Worm (Caenorhabditis elegans): ENCODE measurements around the gene arrd-28.
A peak's percentile ranks its signal among the peaks of the same experiment; 100 is the strongest.

arrd-28 gene

ce11 chrX:10188493-10188895 lies 4.7 kb downstream of the arrd-28 start:
- TF ChIP-seq ceh-36 (tag; optimal IDR thresholded peaks at IDR 0.05) (no peak), ceh-13 (GFP tag; optimal IDR thresholded peaks at IDR 0.05) (no peak), ets-7 (tag; optimal IDR thresholded peaks at IDR 0.05) (peak; percentile 42), tbx-11 (GFP tag; IDR thresholded peaks at IDR 0.05) (no peak), flt-1 (GFP tag; IDR thresholded peaks at IDR 0.05) (0 out of 2 replicates have a peak, but pooled peaks have one; percentile 14), hnd-1 (tag; optimal IDR thresholded peaks at IDR 0.05) (no peak), hmg-4 (GFP tag; optimal IDR thresholded peaks at IDR 0.05) (peak; percentile 97), scrt-1 (GFP tag; IDR thresholded peaks at IDR 0.05) (no peak), tbx-37 (GFP tag; conservative IDR thresholded peaks at IDR 0.05) (no peak), F13C5.2 (tag; optimal IDR thresholded peaks at IDR 0.05) (peak; percentile 47), aly-1 (tag; optimal IDR thresholded peaks at IDR 0.05) (peak; percentile 75), pes-1 (GFP tag; IDR thresholded peaks at IDR 0.05) (no peak), ama-1 (optimal IDR thresholded peaks at IDR 0.05) (no peak), B0310.2 (tag; optimal IDR thresholded peaks at IDR 0.05) (peak; percentile 82), sea-1 (GFP tag; conservative IDR thresholded peaks at IDR 0.05) (peak; percentile 55; the same call in 1 of the 2 replicates), hmbx-1 (tag; optimal IDR thresholded peaks at IDR 0.05) (no peak), tra-4 (tag; optimal IDR thresholded peaks at IDR 0.05) (no peak)

- no peak for TF ChIP-seq scrt-1 (GFP tag; IDR thresholded peaks at IDR 0.05)
- no peak for TF ChIP-seq F13C5.2 (tag; optimal IDR thresholded peaks at IDR 0.05)
- TF ChIP-seq flt-1 (GFP tag; IDR thresholded peaks at IDR 0.05): no peak
- TF ChIP-seq tra-4 (tag; optimal IDR thresholded peaks at IDR 0.05): no peak
- no peak for TF ChIP-seq pes-1 (GFP tag; IDR thresholded peaks at IDR 0.05)
- TF ChIP-seq ceh-13 (GFP tag; optimal IDR thresholded peaks at IDR 0.05): no peak
- TF ChIP-seq tbx-37 (GFP tag; conservative IDR thresholded peaks at IDR 0.05): no peak
- no peak for TF ChIP-seq hmg-4 (GFP tag; optimal IDR thresholded peaks at IDR 0.05)
- TF ChIP-seq ets-7 (tag; optimal IDR thresholded peaks at IDR 0.05): no peak
- TF ChIP-seq ceh-36 (tag; optimal IDR thresholded peaks at IDR 0.05): no peak
- no peak for TF ChIP-seq aly-1 (tag; optimal IDR thresholded peaks at IDR 0.05)
- TF ChIP-seq hmbx-1 (tag; optimal IDR thresholded peaks at IDR 0.05): no peak
- TF ChIP-seq hnd-1 (tag; optimal IDR thresholded peaks at IDR 0.05): no peak
- TF ChIP-seq sea-1 (GFP tag; conservative IDR thresholded peaks at IDR 0.05): no peak
- no peak for TF ChIP-seq ama-1 (optimal IDR thresholded peaks at IDR 0.05)
- no peak for TF ChIP-seq B0310.2 (tag; optimal IDR thresholded peaks at IDR 0.05)
- no peak for TF ChIP-seq tbx-11 (GFP tag; IDR thresholded peaks at IDR 0.05)
Measured at ce11 chrX:10189244-10189643, 5.4 kb downstream of the arrd-28 start.

ce11 chrX:10189805-10190204 lies 6.0 kb downstream of the arrd-28 start:
- no peak for TF ChIP-seq sea-1 (GFP tag; conservative IDR thresholded peaks at IDR 0.05)
- TF ChIP-seq aly-1 (tag; optimal IDR thresholded peaks at IDR 0.05): no peak
- TF ChIP-seq hmbx-1 (tag; optimal IDR thresholded peaks at IDR 0.05): no peak
- TF ChIP-seq tra-4 (tag; optimal IDR thresholded peaks at IDR 0.05): no peak
- no peak for TF ChIP-seq tbx-37 (GFP tag; conservative IDR thresholded peaks at IDR 0.05)
- no peak for TF ChIP-seq pes-1 (GFP tag; IDR thresholded peaks at IDR 0.05)
- TF ChIP-seq ama-1 (optimal IDR thresholded peaks at IDR 0.05): no peak
- TF ChIP-seq B0310.2 (tag; optimal IDR thresholded peaks at IDR 0.05): no peak
- TF ChIP-seq ets-7 (tag; optimal IDR thresholded peaks at IDR 0.05): no peak

ce11 chrX:10194327-10195096 lies 10.7 kb downstream of the arrd-28 start, which contains the start of gene myrf-2:
TSS of gene myrf-2 (minus strand) at chrX:10194377.
- TF ChIP-seq tra-4 (tag; optimal IDR thresholded peaks at IDR 0.05) (no peak), ets-7 (tag; optimal IDR thresholded peaks at IDR 0.05) (no peak), tbx-37 (GFP tag; conservative IDR thresholded peaks at IDR 0.05) (no peak), scrt-1 (GFP tag; IDR thresholded peaks at IDR 0.05) (no peak), flt-1 (GFP tag; IDR thresholded peaks at IDR 0.05) (no peak), B0310.2 (tag; optimal IDR thresholded peaks at IDR 0.05) (no peak), ceh-36 (tag; optimal IDR thresholded peaks at IDR 0.05) (no peak)

ce11 chrX:10197204-10197756 lies 13.5 kb downstream of the arrd-28 start, which contains the start of gene nucb-1:
TSS of gene nucb-1 (plus strand) at chrX:10197706.
- TF ChIP-seq hmbx-1 (tag; optimal IDR thresholded peaks at IDR 0.05): no peak
- peak; percentile 5 for TF ChIP-seq hmg-4 (GFP tag; optimal IDR thresholded peaks at IDR 0.05)

- TF ChIP-seq tra-4 (tag; optimal IDR thresholded peaks at IDR 0.05): no peak
- no peak for TF ChIP-seq F13C5.2 (tag; optimal IDR thresholded peaks at IDR 0.05)
- no peak for TF ChIP-seq aly-1 (tag; optimal IDR thresholded peaks at IDR 0.05)
- TF ChIP-seq ceh-36 (tag; optimal IDR thresholded peaks at IDR 0.05): no peak
Measured at ce11 chrX:10199202-10199601, 15.4 kb downstream of the arrd-28 start.

- TF ChIP-seq sea-1 (GFP tag; conservative IDR thresholded peaks at IDR 0.05): no peak
- no peak for TF ChIP-seq tbx-11 (GFP tag; IDR thresholded peaks at IDR 0.05)
- TF ChIP-seq tra-4 (tag; optimal IDR thresholded peaks at IDR 0.05): no peak
- TF ChIP-seq pes-1 (GFP tag; IDR thresholded peaks at IDR 0.05): peak; percentile 51; the same call in 1 of the 2 replicates
- TF ChIP-seq tbx-37 (GFP tag; conservative IDR thresholded peaks at IDR 0.05): no peak
- peak; percentile 11 for TF ChIP-seq ceh-13 (GFP tag; optimal IDR thresholded peaks at IDR 0.05)
- no peak for TF ChIP-seq ets-7 (tag; optimal IDR thresholded peaks at IDR 0.05)
Measured at ce11 chrX:10203501-10203900, 19.7 kb downstream of the arrd-28 start.
